Fruit fly (Drosophila melanogaster): Measurements from ENCODE around the gene CG13856.

Gene CG13856

dm6 chr3R:22447874-22448254 is 45.4 kb downstream of the CG13856 start, which contains the start of gene CG34376 (continued):
- TF ChIP-seq CG18476 (GFP tag; optimal IDR thresholded peaks at IDR 0.05) (no peak), CG12219 (GFP tag; optimal IDR thresholded peaks at IDR 0.05) (peak; percentile 9), HmgD (GFP tag; optimal IDR thresholded peaks at IDR 0.05) (no peak), dpn (GFP tag; optimal IDR thresholded peaks at IDR 0.05) (peak in 1 of 2 experiments; percentile 9), YL-1 (GFP tag; optimal IDR thresholded peaks at IDR 0.05) (peak; percentile 48), PHDP (tag; optimal IDR thresholded peaks at IDR 0.05) (peak; percentile 49), nmo (GFP tag; optimal IDR thresholded peaks at IDR 0.05) (peak; percentile 58), lov (optimal IDR thresholded peaks at IDR 0.05) (no peak), lov (GFP tag; IDR thresholded peaks at IDR 0.05) (0 out of 3 replicates have a peak, but pooled peaks have one; percentile 45), Doc2 (GFP tag; IDR thresholded peaks at IDR 0.05) (no peak), sr (GFP tag; IDR thresholded peaks at IDR 0.05) (0 out of 3 replicates have a peak, but pooled peaks have one; percentile 36), exex (tag; optimal IDR thresholded peaks at IDR 0.05) (peak; percentile 72), Camta (GFP tag; optimal IDR thresholded peaks at IDR 0.05) (no peak), HLH3B (GFP tag; IDR thresholded peaks at IDR 0.05) (peak; percentile 23; the same call in 1 of the 2 replicates), CG16779 (GFP tag; IDR thresholded peaks at IDR 0.05) (no peak), NK7.1 (GFP tag; optimal IDR thresholded peaks at IDR 0.05) (no peak), maf-S (GFP tag; optimal IDR thresholded peaks at IDR 0.05) (no peak), CG12659 (GFP tag; optimal IDR thresholded peaks at IDR 0.05) (peak; percentile 64), Kr (GFP tag; optimal IDR thresholded peaks at IDR 0.05) (no peak), CG4360 (GFP tag; IDR thresholded peaks at IDR 0.05) (no peak), wek (GFP tag; optimal IDR thresholded peaks at IDR 0.05) (no peak), gsb-n (tag; optimal IDR thresholded peaks at IDR 0.05) (peak; percentile 72), CG16863 (GFP tag; optimal IDR thresholded peaks at IDR 0.05) (no peak), CG3281 (GFP tag; optimal IDR thresholded peaks at IDR 0.05) (peak; percentile 49), CG3407 (GFP tag; optimal IDR thresholded peaks at IDR 0.05) (peak; percentile 34), run (tag; optimal IDR thresholded peaks at IDR 0.05) (no peak), pfk (GFP tag; optimal IDR thresholded peaks at IDR 0.05) (peak; percentile 25), CG34376 (GFP tag; optimal IDR thresholded peaks at IDR 0.05) (peak; percentile 99), CG17912 (GFP tag; optimal IDR thresholded peaks at IDR 0.05) (peak; percentile 60), slbo (GFP tag; IDR thresholded peaks at IDR 0.05) (peak; percentile 66), Fer1 (GFP tag; optimal IDR thresholded peaks at IDR 0.05) (peak; percentile 17), ap (GFP tag; IDR thresholded peaks at IDR 0.05) (0 out of 2 replicates have a peak, but pooled peaks have one; percentile 35), dmrt11E (tag; optimal IDR thresholded peaks at IDR 0.05) (no peak), tna (GFP tag; IDR thresholded peaks at IDR 0.05; ENCODE audit: partially characterized antibody) (no peak; the same call in 1 of the 2 replicates), CG10654 (GFP tag; optimal IDR thresholded peaks at IDR 0.05) (no peak), dan (GFP tag; IDR thresholded peaks at IDR 0.05) (no peak), CG15601 (tag; optimal IDR thresholded peaks at IDR 0.05) (peak; percentile 50), Dip2 (GFP tag; IDR thresholded peaks at IDR 0.05) (no peak), ken (GFP tag; IDR thresholded peaks at IDR 0.05) (peak; percentile 60; the same call in 2 of the 3 replicates), ftz-f1 (GFP tag; optimal IDR thresholded peaks at IDR 0.05) (no peak), Dek (tag; optimal IDR thresholded peaks at IDR 0.05) (peak; percentile 63), abd-A (tag; optimal IDR thresholded peaks at IDR 0.05) (peak; percentile 88), CG10209 (GFP tag; optimal IDR thresholded peaks at IDR 0.05) (no peak), odd (GFP tag; optimal IDR thresholded peaks at IDR 0.05) (peak; percentile 29), Nf-YC (tag; optimal IDR thresholded peaks at IDR 0.05) (peak; percentile 54), so (GFP tag; IDR thresholded peaks at IDR 0.05) (no peak), ems (GFP tag; optimal IDR thresholded peaks at IDR 0.05) (no peak), Sry-δ (GFP tag; optimal IDR thresholded peaks at IDR 0.05) (peak; percentile 30), gt (GFP tag; IDR thresholded peaks at IDR 0.05) (no peak), CG13123 (GFP tag; optimal IDR thresholded peaks at IDR 0.05) (no peak), CG14965 (GFP tag; optimal IDR thresholded peaks at IDR 0.05; ENCODE audit: borderline replicate concordance) (no peak)
